Worm (Caenorhabditis elegans) whole organism, late embryonic: ENCODE data around the gene lact-4.

Experiments
- ama-1 ChIP-seq: fragments of 150-350 bp; optimal IDR thresholded peaks from 2 replicates; lab custom pipeline; 2014
- elt-2 ChIP-seq: sonication (generic microtip); optimal IDR thresholded peaks from 2 replicates; lab custom pipeline; 2016; ENCODE audit warnings: missing genetic modification reagents, missing genetic modification characterization, missing compliant biosample characterization
- elt-4 ChIP-seq: sonication (generic microtip); optimal IDR thresholded peaks from 2 replicates; lab custom pipeline; 2016; ENCODE audit warnings: missing genetic modification characterization, missing compliant biosample characterization
- ets-4 ChIP-seq: sonication (generic microtip); optimal IDR thresholded peaks from 2 replicates; lab custom pipeline; 2016; ENCODE audit warnings: missing genetic modification characterization, missing compliant biosample characterization
- hlh-15 ChIP-seq: sonication (generic microtip); optimal IDR thresholded peaks from 2 replicates; lab custom pipeline; 2016; ENCODE audit warnings: missing genetic modification characterization, missing compliant biosample characterization
- hlh-30 ChIP-seq: sonication (generic microtip); optimal IDR thresholded peaks from 2 replicates; lab custom pipeline; 2017; ENCODE audit warnings: antibody characterized with exemption, missing genetic modification characterization, missing compliant biosample characterization; ENCODE audit not compliant: insufficient read depth
- hlh-6 ChIP-seq: sonication (generic microtip); optimal IDR thresholded peaks from 2 replicates; lab custom pipeline; 2016; ENCODE audit warnings: missing genotype, missing genetic modification characterization, missing compliant biosample characterization
- pha-4 ChIP-seq: fragments of 150-350 bp; optimal IDR thresholded peaks from 2 replicates; lab custom pipeline; 2018; ENCODE audit warnings: missing biosample characterization, missing genetic modification reagents, missing genetic modification characterization
- pqm-1 ChIP-seq: sonication (generic microtip); optimal IDR thresholded peaks from 2 replicates; lab custom pipeline; 2016; ENCODE audit warnings: missing genetic modification characterization, missing compliant biosample characterization
- rnt-1 ChIP-seq: sonication (generic microtip); optimal IDR thresholded peaks from 2 replicates; lab custom pipeline; 2016; ENCODE audit warnings: missing genetic modification characterization, missing compliant biosample characterization
- tbx-7 ChIP-seq: sonication (generic microtip); optimal IDR thresholded peaks from 2 replicates; lab custom pipeline; 2016; ENCODE audit warnings: missing genotype, missing genetic modification characterization, missing compliant biosample characterization

DNA sequence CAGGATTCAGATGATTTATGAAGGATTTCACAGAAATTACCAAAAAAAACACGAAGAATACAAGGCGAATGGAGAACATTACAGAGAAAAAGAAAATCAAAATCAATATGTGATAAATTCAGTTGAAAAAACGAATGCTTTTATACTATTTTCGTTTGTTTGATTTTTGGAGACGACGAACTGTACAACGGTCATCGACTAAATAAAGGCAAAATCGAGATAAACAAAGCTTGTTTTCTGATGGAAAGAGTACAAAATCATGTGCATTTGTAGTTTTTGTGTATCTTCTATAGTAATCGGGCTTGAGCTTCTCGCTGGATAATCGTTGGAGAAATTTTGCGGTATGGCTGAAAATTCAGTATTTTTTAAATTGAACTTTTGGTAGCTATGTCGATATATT, 9.1 kb downstream of the lact-4 start, which contains the start of gene M05D6.8:
- TF ChIP-seq tbx-7 (tag; lab: Kevin White, UChicago) = no peak
- no peak for TF ChIP-seq pqm-1
- TF ChIP-seq ama-1 (lab: Kevin White, UChicago) = no peak
- TF ChIP-seq pha-4 (tag; lab: Kevin White, UChicago) = no peak
- TF ChIP-seq hlh-15 (tag; lab: Kevin White, UChicago) = no peak
- no peak for TF ChIP-seq hlh-30 (tag; lab: Kevin White, UChicago)
- TF ChIP-seq elt-2 = no peak
- no peak for TF ChIP-seq rnt-1 (tag; lab: Kevin White, UChicago)
- TF ChIP-seq ets-4 (tag; lab: Kevin White, UChicago) = no peak
- no peak for TF ChIP-seq hlh-6 (tag; lab: Kevin White, UChicago)
- no peak for TF ChIP-seq elt-4 (tag; lab: Kevin White, UChicago)
